Fruit fly (Drosophila melanogaster) whole organism, prepupa: ENCODE data around the gene dUTPase.

ENCODE experiments used
- CG11762 ChIP-seq: fragments of 200-800 bp; sonication (Bioruptor generic); optimal IDR thresholded peaks from 3 replicates; lab custom pipeline; 2016; ENCODE audit warnings: missing biosample characterization, missing genetic modification characterization; ENCODE audit not compliant: insufficient read depth
- CG31627 ChIP-seq: fragments of 200-800 bp; sonication (Bioruptor generic); optimal IDR thresholded peaks from 3 replicates; lab custom pipeline; 2016; ENCODE audit warnings: missing biosample characterization, missing genetic modification characterization
- CG7368 ChIP-seq: fragments of 200-800 bp; sonication (Bioruptor generic); optimal IDR thresholded peaks from 3 replicates; lab custom pipeline; 2016; ENCODE audit warnings: missing biosample characterization, missing genetic modification characterization
- CG9139 ChIP-seq: fragments of 200-800 bp; sonication (Bioruptor generic); optimal IDR thresholded peaks from 3 replicates; lab custom pipeline; 2017; ENCODE audit warnings: missing biosample characterization, mild to moderate bottlenecking, missing genetic modification characterization
- Eip78C ChIP-seq: fragments of 200-800 bp; sonication (Bioruptor generic); peaks from one replicate; lab custom pipeline; 2016; ENCODE audit warnings: missing biosample characterization, missing genetic modification characterization
- Gug ChIP-seq: fragments of 200-800 bp; sonication (Bioruptor generic); IDR thresholded peaks from 2 replicates; pipeline ENCODE4 v1.3.6; 2022; ENCODE audit warnings: missing biosample characterization, missing genetic modification characterization
- Sox102F ChIP-seq: fragments of 200-800 bp; sonication (Bioruptor generic); optimal IDR thresholded peaks from 2 replicates; lab custom pipeline; 2016; ENCODE audit warnings: missing biosample characterization, mild to moderate bottlenecking, missing genetic modification characterization
- cyc ChIP-seq: fragments of 200-800 bp; sonication (Bioruptor generic); optimal IDR thresholded peaks from 3 replicates; lab custom pipeline; 2016; ENCODE audit warnings: missing biosample characterization, missing genetic modification characterization
- eg ChIP-seq: fragments of 200-800 bp; sonication (Bioruptor generic); IDR thresholded peaks from 3 replicates; pipeline ENCODE4 v1.3.6; 2022; ENCODE audit warnings: missing biosample characterization, missing genetic modification characterization
- lz ChIP-seq: fragments of 200-800 bp; sonication (Bioruptor generic); optimal IDR thresholded peaks from 3 replicates; lab custom pipeline; 2016; ENCODE audit warnings: missing biosample characterization, missing genetic modification characterization
- pdm3 ChIP-seq: fragments of 200-800 bp; sonication (Bioruptor generic); optimal IDR thresholded peaks from 3 replicates; lab custom pipeline; 2016; ENCODE audit warnings: missing biosample characterization, missing genetic modification characterization

DNA sequence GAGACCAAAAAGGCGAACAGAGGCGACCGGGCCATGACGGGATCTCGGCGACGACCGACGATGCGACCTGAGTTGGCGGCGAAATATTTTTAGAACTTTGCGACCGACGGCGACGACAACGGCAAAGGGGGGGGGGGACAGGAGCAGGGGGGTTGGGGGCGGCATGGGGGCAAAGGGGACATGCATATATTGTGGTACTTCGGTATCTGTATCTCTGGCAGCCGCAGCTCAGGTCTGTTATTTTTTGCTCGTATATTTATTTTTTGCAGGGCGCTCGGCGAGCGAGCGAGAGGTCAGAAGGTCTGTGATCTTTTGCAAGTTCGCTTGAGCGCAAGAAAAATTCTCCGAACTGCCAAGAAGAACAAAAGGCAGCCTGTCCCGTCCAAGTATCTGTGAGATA lies 48.1 kb downstream of the dUTPase start:
- TF ChIP-seq Eip78C (GFP tag; lab: Kevin White, UChicago) (no peak), CG11762 (GFP tag; lab: Kevin White, UChicago) (no peak), CG9139 (GFP tag; lab: Kevin White, UChicago) (peak; percentile 38), eg (GFP tag; lab: Robert Waterston, UW) (no peak), CG7368 (no peak), Gug (no peak), lz (GFP tag; lab: Kevin White, UChicago) (no peak), CG31627 (GFP tag; lab: Kevin White, UChicago) (no peak), cyc (GFP tag; lab: Kevin White, UChicago) (no peak), Sox102F (GFP tag; lab: Kevin White, UChicago) (no peak), pdm3 (GFP tag; lab: Kevin White, UChicago) (no peak)
